Fruit fly (Drosophila melanogaster) whole organism, embryonic: Measurements from ENCODE around the gene CAH7.
A peak's percentile ranks its signal among the peaks of the same experiment; 100 is the strongest.

Source experiments
- Atf6 ChIP-seq: fragments of 200-800 bp; sonication (Bioruptor generic); IDR thresholded peaks from 2 replicates; pipeline ENCODE4 v1.3.6; 2022; ENCODE audit warnings: missing biosample characterization, missing genetic modification characterization
- Awh ChIP-seq: fragments of 200-800 bp; sonication (Bioruptor generic); IDR thresholded peaks from 2 replicates; pipeline ENCODE4, ENCODE4 v1.3.6; 2022; ENCODE audit warnings: missing biosample characterization, missing genetic modification characterization
- Bgb ChIP-seq: fragments of 200-800 bp; sonication (Bioruptor generic); IDR thresholded peaks from 2 replicates; pipeline ENCODE4 v1.3.6; 2022; ENCODE audit warnings: missing biosample characterization, missing genetic modification characterization; ENCODE audit not compliant: partially characterized antibody
- Bteb2 ChIP-seq: fragments of 200-800 bp; sonication (Bioruptor generic); optimal IDR thresholded peaks from 2 replicates; lab custom pipeline; 2016; ENCODE audit warnings: missing biosample characterization, missing genetic modification characterization
- CG10267 ChIP-seq: fragments of 200-800 bp; sonication (Bioruptor generic); optimal IDR thresholded peaks from 2 replicates; lab custom pipeline; 2018; ENCODE audit warnings: missing biosample characterization, mild to moderate bottlenecking, missing genetic modification characterization, moderate library complexity
- CG10274 ChIP-seq: fragments of 200-800 bp; sonication (Bioruptor generic); optimal IDR thresholded peaks from 3 replicates; lab custom pipeline; 2017; ENCODE audit warnings: missing biosample characterization, mild to moderate bottlenecking, missing genetic modification characterization
- CG14050 ChIP-seq: fragments of 200-800 bp; sonication (Bioruptor generic); IDR thresholded peaks from 3 replicates; pipeline ENCODE4 v1.3.6; 2022; ENCODE audit warnings: missing biosample characterization, missing genetic modification characterization
- CG14441 ChIP-seq: fragments of 200-800 bp; sonication (Bioruptor generic); IDR thresholded peaks from 2 replicates; pipeline ENCODE4 v1.3.6; 2022; ENCODE audit warnings: missing biosample characterization, missing genetic modification characterization
- CG14667 ChIP-seq: fragments of 200-800 bp; sonication (Bioruptor generic); IDR thresholded peaks from 2 replicates; pipeline ENCODE4 v1.3.6; 2022; ENCODE audit warnings: missing biosample characterization, missing genetic modification characterization
- CG17328 ChIP-seq: fragments of 200-800 bp; sonication (Bioruptor generic); IDR thresholded peaks from 2 replicates; pipeline ENCODE4 v1.3.6; 2022; ENCODE audit warnings: missing biosample characterization, missing genetic modification characterization
- CG18262 ChIP-seq: fragments of 200-800 bp; optimal IDR thresholded peaks from 3 replicates; lab custom pipeline; 2019; ENCODE audit warnings: missing biosample characterization, mild to moderate bottlenecking, missing genetic modification characterization, moderate library complexity
- CG2116 ChIP-seq: fragments of 200-800 bp; sonication (Bioruptor generic); optimal IDR thresholded peaks from 3 replicates; lab custom pipeline; 2018; ENCODE audit warnings: missing biosample characterization, mild to moderate bottlenecking, missing genetic modification characterization
- CG4424 ChIP-seq: fragments of 200-800 bp; sonication (Bioruptor generic); optimal IDR thresholded peaks from 3 replicates; lab custom pipeline; 2016; ENCODE audit warnings: missing biosample characterization, missing genetic modification characterization
- CG9797 ChIP-seq: fragments of 200-800 bp; sonication (Bioruptor generic); optimal IDR thresholded peaks from 3 replicates; lab custom pipeline; 2018; ENCODE audit warnings: missing biosample characterization, mild to moderate bottlenecking, missing genetic modification characterization
- D ChIP-seq, 2 experiments: fragments of 200-800 bp in 1 of 2; fragments of >200 bp in 1 of 2; sonication (Bioruptor generic) in 1 of 2; optimal IDR thresholded peaks; 2 replicates in 1 of 2; 3 replicates in 1 of 2; lab custom pipeline; 2017; ENCODE audit warnings: mild to moderate bottlenecking in 1 of 2, missing biosample characterization in 1 of 2, missing genetic modification characterization in 1 of 2, missing genetic modification reagents in 1 of 2
- Dref ChIP-seq: fragments of 200-800 bp; sonication (Bioruptor generic); IDR thresholded peaks from 2 replicates; pipeline ENCODE4 v1.3.6; 2022; ENCODE audit warnings: missing biosample characterization, missing genetic modification characterization
- Hmx ChIP-seq: fragments of 200-800 bp; sonication (Bioruptor generic); optimal IDR thresholded peaks from 2 replicates; lab custom pipeline; 2016; ENCODE audit warnings: missing biosample characterization, missing genetic modification characterization
- Lhr ChIP-seq: fragments of 200-800 bp; sonication (Bioruptor generic); optimal IDR thresholded peaks from 3 replicates; lab custom pipeline; 2017; ENCODE audit warnings: mild to moderate bottlenecking, missing biosample characterization, missing genetic modification reagents, missing genetic modification characterization
- Lim3 ChIP-seq: fragments of 200-800 bp; sonication (Bioruptor generic); IDR thresholded peaks from 2 replicates; pipeline ENCODE4 v1.3.6; 2022; ENCODE audit warnings: missing biosample characterization, missing genetic modification characterization
- MBD-R2 ChIP-seq: fragments of 200-800 bp; sonication (Bioruptor generic); IDR thresholded peaks from 2 replicates; pipeline ENCODE4 v1.3.6; 2022; ENCODE audit warnings: missing biosample characterization, missing genetic modification characterization
- Mad ChIP-seq: fragments of 200-800 bp; sonication (Bioruptor generic); optimal IDR thresholded peaks from 2 replicates; lab custom pipeline; 2016; ENCODE audit warnings: missing biosample characterization, missing genetic modification characterization
- Nf-YA ChIP-seq: fragments of 200-800 bp; sonication (Bioruptor generic); IDR thresholded peaks from 2 replicates; pipeline ENCODE4 v1.3.6; 2022; ENCODE audit warnings: missing biosample characterization, missing genetic modification characterization
- Opbp ChIP-seq: fragments of 200-800 bp; sonication (Bioruptor generic); IDR thresholded peaks from 3 replicates; pipeline ENCODE4 v1.3.6; 2022; ENCODE audit warnings: missing biosample characterization, missing genetic modification characterization; ENCODE audit not compliant: partially characterized antibody
- Rfx ChIP-seq: fragments of 200-800 bp; sonication (Bioruptor generic); IDR thresholded peaks from 2 replicates; pipeline ENCODE4 v1.3.6; 2022; ENCODE audit warnings: missing biosample characterization, missing genetic modification characterization
- Side ChIP-seq: fragments of 200-800 bp; sonication (Bioruptor generic); optimal IDR thresholded peaks from 2 replicates; lab custom pipeline; 2016; ENCODE audit warnings: missing biosample characterization, missing genetic modification characterization
- Trl ChIP-seq, 3 experiments: fragments of >200 bp in 2 of 3; fragments of 200-800 bp in 1 of 3; sonication (Bioruptor generic) in 1 of 3; optimal IDR thresholded peaks; 2 replicates in 1 of 3; 3 replicates in 2 of 3; lab custom pipeline; 2016 to 2017; ENCODE audit warnings: missing biosample characterization in 1 of 3, missing genetic modification characterization in 1 of 3
- aop ChIP-seq: fragments of 200-800 bp; sonication (Bioruptor generic); IDR thresholded peaks from 2 replicates; pipeline ENCODE4 v1.3.6; 2022; ENCODE audit warnings: missing biosample characterization, missing genetic modification characterization
- az2 ChIP-seq: fragments of 200-800 bp; sonication (Bioruptor generic); optimal IDR thresholded peaks from 3 replicates; lab custom pipeline; 2016; ENCODE audit warnings: missing biosample characterization, missing genetic modification characterization
- bowl ChIP-seq: fragments of 200-800 bp; sonication (Bioruptor generic); IDR thresholded peaks from 2 replicates; pipeline ENCODE4 v1.3.6; 2022; ENCODE audit warnings: missing biosample characterization, missing genetic modification characterization
- bsh ChIP-seq, 2 experiments: fragments of 200-800 bp; sonication (Bioruptor generic); optimal IDR thresholded peaks; 2 replicates each; lab custom pipeline; 2017 to 2018; ENCODE audit warnings: mild to moderate bottlenecking in 2 of 2, missing biosample characterization in 2 of 2, missing genetic modification characterization in 2 of 2, moderate library complexity in 1 of 2
- chn ChIP-seq: fragments of 200-800 bp; sonication (Bioruptor generic); optimal IDR thresholded peaks from 2 replicates; lab custom pipeline; 2016; ENCODE audit warnings: missing biosample characterization, missing genetic modification characterization
- ci ChIP-seq: fragments of 200-800 bp; sonication (Bioruptor generic); IDR thresholded peaks from 3 replicates; pipeline ENCODE4 v1.3.6; 2022; ENCODE audit warnings: missing biosample characterization, missing genetic modification characterization
- cwo ChIP-seq: fragments of 200-800 bp; sonication (Bioruptor generic); optimal IDR thresholded peaks from 3 replicates; lab custom pipeline; 2017; ENCODE audit warnings: missing biosample characterization, missing genetic modification characterization, mild to moderate bottlenecking, moderate library complexity, missing genetic modification reagents
- dm ChIP-seq: fragments of 200-800 bp; sonication (Bioruptor generic); optimal IDR thresholded peaks from 3 replicates; lab custom pipeline; 2016; ENCODE audit warnings: missing biosample characterization, missing genetic modification characterization
- dpn ChIP-seq, 2 experiments: fragments of 200-800 bp; sonication (Bioruptor generic); optimal IDR thresholded peaks; 3 replicates each; lab custom pipeline; 2016; ENCODE audit warnings: missing biosample characterization in 2 of 2, missing genetic modification characterization in 2 of 2
- exex ChIP-seq: fragments of 200-800 bp; sonication (Bioruptor generic); optimal IDR thresholded peaks from 4 replicates; lab custom pipeline; 2018; ENCODE audit warnings: missing biosample characterization, mild to moderate bottlenecking, missing genetic modification characterization, moderate library complexity
- fd64A ChIP-seq: fragments of 200-800 bp; sonication (Bioruptor generic); optimal IDR thresholded peaks from 3 replicates; lab custom pipeline; 2018; ENCODE audit warnings: missing biosample characterization, mild to moderate bottlenecking, missing genetic modification characterization
- grau ChIP-seq: fragments of 200-800 bp; optimal IDR thresholded peaks from 3 replicates; lab custom pipeline; 2019; ENCODE audit warnings: missing biosample characterization, mild to moderate bottlenecking, missing genetic modification characterization, moderate library complexity
- grn ChIP-seq: fragments of 200-800 bp; sonication (Bioruptor generic); optimal IDR thresholded peaks from 3 replicates; lab custom pipeline; 2017; ENCODE audit warnings: missing biosample characterization, missing genetic modification characterization
- gsb ChIP-seq: fragments of 200-800 bp; sonication (Bioruptor generic); IDR thresholded peaks from 2 replicates; pipeline ENCODE4 v1.3.6; 2022; ENCODE audit warnings: missing biosample characterization, missing genetic modification characterization
- ham ChIP-seq: fragments of 200-800 bp; sonication (Bioruptor generic); IDR thresholded peaks from 2 replicates; pipeline ENCODE4 v1.3.6; 2022; ENCODE audit warnings: missing biosample characterization, missing genetic modification characterization
- jigr1 ChIP-seq: fragments of 200-800 bp; sonication (Bioruptor generic); IDR thresholded peaks from 3 replicates; pipeline ENCODE4 v1.3.6; 2022; ENCODE audit warnings: missing biosample characterization, missing genetic modification characterization
- lola ChIP-seq, 3 experiments: fragments of >200 bp in 2 of 3; fragments of 200-800 bp in 1 of 3; sonication (Bioruptor generic) in 1 of 3; optimal IDR thresholded peaks; 2 replicates each; lab custom pipeline; 2017 to 2019; ENCODE audit warnings: missing biosample characterization in 3 of 3, missing genetic modification characterization in 3 of 3, mild to moderate bottlenecking in 1 of 3, moderate library complexity in 1 of 3
- nerfin-1 ChIP-seq: fragments of 200-800 bp; sonication (Bioruptor generic); optimal IDR thresholded peaks from 3 replicates; lab custom pipeline; 2019; ENCODE audit warnings: missing biosample characterization, mild to moderate bottlenecking, missing genetic modification characterization, moderate library complexity
- pho ChIP-seq: fragments of 200-800 bp; sonication (Bioruptor generic); optimal IDR thresholded peaks from 2 replicates; lab custom pipeline; 2016; ENCODE audit warnings: missing biosample characterization, missing genetic modification characterization
- phol ChIP-seq: fragments of 200-800 bp; sonication (Bioruptor generic); optimal IDR thresholded peaks from 3 replicates; lab custom pipeline; 2018; ENCODE audit warnings: missing biosample characterization, mild to moderate bottlenecking, missing genetic modification characterization, moderate library complexity
- psq ChIP-seq: fragments of 200-800 bp; sonication (Bioruptor generic); optimal IDR thresholded peaks from 2 replicates; lab custom pipeline; 2017; ENCODE audit warnings: missing biosample characterization, missing genetic modification characterization
- rib ChIP-seq: fragments of 200-800 bp; sonication (Bioruptor generic); IDR thresholded peaks from 2 replicates; pipeline ENCODE4 v1.3.6; 2022; ENCODE audit warnings: missing biosample characterization, missing genetic modification characterization
- sug ChIP-seq: fragments of 200-800 bp; optimal IDR thresholded peaks from 2 replicates; lab custom pipeline; 2019; ENCODE audit warnings: missing biosample characterization, mild to moderate bottlenecking, missing genetic modification characterization, moderate library complexity
- trem ChIP-seq: fragments of 200-800 bp; optimal IDR thresholded peaks from 3 replicates; lab custom pipeline; 2019; ENCODE audit warnings: missing biosample characterization, mild to moderate bottlenecking, missing genetic modification characterization, moderate library complexity
- wdn ChIP-seq: fragments of 200-800 bp; sonication (Bioruptor generic); IDR thresholded peaks from 2 replicates; pipeline ENCODE4 v1.3.6; 2022; ENCODE audit warnings: missing biosample characterization, missing genetic modification characterization

The CAH7 gene

dm6 chr3R:10134341-10134668 is 22.3 kb downstream of the CAH7 start (continued):
- TF ChIP-seq CG14050 (GFP tag; lab: Robert Waterston, UW) (no peak; the same call in 2 of the 3 replicates), Lhr (GFP tag; lab: Kevin White, UChicago) (peak; percentile 37), Rfx (GFP tag; lab: Robert Waterston, UW) (peak; percentile 73), Hmx (GFP tag; lab: Kevin White, UChicago) (no peak), nerfin-1 (no peak), dpn (GFP tag; optimal IDR thresholded peaks at IDR 0.05; lab: Kevin White, UChicago) (peak; percentile 50 to 61), rib (GFP tag; lab: Robert Waterston, UW) (peak; percentile 76), Opbp (GFP tag; lab: Robert Waterston, UW) (no peak), CG2116 (GFP tag; lab: Kevin White, UChicago) (peak; percentile 20), cwo (GFP tag; lab: Kevin White, UChicago) (no peak), gsb (GFP tag; lab: Robert Waterston, UW) (no peak), pho (GFP tag; lab: Kevin White, UChicago) (peak; percentile 34), wdn (GFP tag; lab: Robert Waterston, UW) (no peak), Bteb2 (GFP tag; lab: Kevin White, UChicago) (peak; percentile 32), Nf-YA (GFP tag; lab: Robert Waterston, UW) (no peak), az2 (GFP tag; lab: Kevin White, UChicago) (peak; percentile 25), Lim3 (GFP tag; lab: Robert Waterston, UW) (no peak), psq (peak; percentile 16), phol (tag; lab: Kevin White, UChicago) (peak; percentile 1), Atf6 (GFP tag; lab: Robert Waterston, UW) (no peak), Side (GFP tag; lab: Kevin White, UChicago) (peak; percentile 54), CG4424 (peak; percentile 11), bowl (no peak), dm (GFP tag; lab: Kevin White, UChicago) (no peak), MBD-R2 (GFP tag; lab: Robert Waterston, UW) (peak; percentile 32; the same call in 1 of the 2 replicates), ci (GFP tag; lab: Robert Waterston, UW) (peak; percentile 56; the same call in 2 of the 3 replicates), exex (tag; lab: Kevin White, UChicago) (peak; percentile 26), trem (tag; lab: Kevin White, UChicago) (peak; percentile 45), fd64A (GFP tag; lab: Kevin White, UChicago) (no peak), aop (GFP tag; lab: Robert Waterston, UW) (no peak), grau (tag; lab: Kevin White, UChicago) (peak; percentile 4), Dref (GFP tag; lab: Robert Waterston, UW) (no peak), Awh (no peak), lola (GFP tag; optimal IDR thresholded peaks at IDR 0.05; lab: Kevin White, UChicago) (no peak), ham (GFP tag; lab: Robert Waterston, UW) (no peak), CG18262 (tag; lab: Kevin White, UChicago) (peak; percentile 2), jigr1 (no peak), sug (tag; lab: Kevin White, UChicago) (peak; percentile 47), Mad (GFP tag; lab: Kevin White, UChicago) (peak; percentile 26), D (optimal IDR thresholded peaks at IDR 0.05; lab: Kevin White, UChicago) (peak; percentile 38), D (GFP tag; optimal IDR thresholded peaks at IDR 0.05; lab: Kevin White, UChicago) (no peak), grn (GFP tag; lab: Kevin White, UChicago) (no peak), Bgb (GFP tag; lab: Robert Waterston, UW) (peak; percentile 35; the same call in 1 of the 2 replicates), CG14441 (GFP tag; lab: Robert Waterston, UW) (no peak), CG14667 (GFP tag; lab: Robert Waterston, UW) (no peak), Trl (optimal IDR thresholded peaks at IDR 0.05; lab: Kevin White, UChicago) (no peak), Trl (GFP tag; optimal IDR thresholded peaks at IDR 0.05; lab: Kevin White, UChicago) (peak; percentile 56), chn (GFP tag; lab: Kevin White, UChicago) (peak; percentile 10), CG17328 (peak; percentile 40; the same call in 1 of the 2 replicates), CG9797 (GFP tag; lab: Kevin White, UChicago) (peak; percentile 19), CG10267 (tag; lab: Kevin White, UChicago) (peak; percentile 94), CG10274 (GFP tag; lab: Kevin White, UChicago) (no peak), bsh (GFP tag; optimal IDR thresholded peaks at IDR 0.05; lab: Kevin White, UChicago) (peak in 1 of 2 experiments; percentile 13)
